Fruit fly (Drosophila melanogaster) whole organism, pupa: ENCODE measurements around the gene Cyp318a1.

Experiments used
- CG10348 ChIP-seq: fragments of 200-800 bp; sonication (Bioruptor generic); IDR thresholded peaks from 2 replicates; pipeline ENCODE4 v1.3.6; 2022; ENCODE audit warnings: missing biosample characterization, missing genetic modification characterization
- CG12605 ChIP-seq: fragments of 200-800 bp; sonication (Bioruptor generic); IDR thresholded peaks from 2 replicates; pipeline ENCODE4 v1.3.6; 2022; ENCODE audit warnings: missing biosample characterization, missing genetic modification characterization
- CG13204 ChIP-seq: fragments of 200-800 bp; sonication (Bioruptor generic); optimal IDR thresholded peaks from 2 replicates; lab custom pipeline; 2018; ENCODE audit warnings: missing biosample characterization, mild to moderate bottlenecking, missing genetic modification characterization, moderate library complexity
- CG15710 ChIP-seq: fragments of 200-800 bp; sonication (Bioruptor generic); optimal IDR thresholded peaks from 2 replicates; lab custom pipeline; 2018; ENCODE audit warnings: missing biosample characterization, mild to moderate bottlenecking, missing genetic modification characterization, moderate library complexity
- CG17806 ChIP-seq: fragments of 200-800 bp; sonication (Bioruptor generic); optimal IDR thresholded peaks from 2 replicates; lab custom pipeline; 2018; ENCODE audit warnings: missing biosample characterization, mild to moderate bottlenecking, missing genetic modification characterization, moderate library complexity
- CG32121 ChIP-seq: fragments of 200-800 bp; sonication (Bioruptor generic); IDR thresholded peaks from 2 replicates; pipeline ENCODE4 v1.3.6; 2022; ENCODE audit warnings: missing biosample characterization, missing genetic modification characterization
- CG34367 ChIP-seq: fragments of 200-800 bp; sonication (Bioruptor generic); optimal IDR thresholded peaks from 2 replicates; lab custom pipeline; 2018; ENCODE audit warnings: missing biosample characterization, mild to moderate bottlenecking, missing genetic modification characterization
- CG4496 ChIP-seq: fragments of 200-800 bp; sonication (Bioruptor generic); IDR thresholded peaks from 3 replicates; pipeline ENCODE4 v1.3.6; 2022; ENCODE audit warnings: missing biosample characterization, missing genetic modification characterization
- CG8159 ChIP-seq: fragments of 200-800 bp; sonication (Bioruptor generic); optimal IDR thresholded peaks from 3 replicates; lab custom pipeline; 2018; ENCODE audit warnings: missing biosample characterization, mild to moderate bottlenecking, missing genetic modification characterization, moderate library complexity
- CG8301 ChIP-seq: fragments of 200-800 bp; sonication (Bioruptor generic); optimal IDR thresholded peaks from 2 replicates; lab custom pipeline; 2018; ENCODE audit warnings: missing biosample characterization, mild to moderate bottlenecking, missing genetic modification characterization
- CG9948 ChIP-seq: fragments of 200-800 bp; sonication (Bioruptor generic); optimal IDR thresholded peaks from 2 replicates; lab custom pipeline; 2018; ENCODE audit warnings: missing biosample characterization, mild to moderate bottlenecking, missing genetic modification characterization, moderate library complexity
- D1 ChIP-seq: fragments of 200-800 bp; sonication (Bioruptor generic); optimal IDR thresholded peaks from 2 replicates; lab custom pipeline; 2018; ENCODE audit warnings: missing biosample characterization, mild to moderate bottlenecking, missing genetic modification characterization, moderate library complexity
- EcR ChIP-seq: fragments of 200-800 bp; sonication (Bioruptor generic); optimal IDR thresholded peaks from 3 replicates; lab custom pipeline; 2019; ENCODE audit warnings: missing biosample characterization, missing genetic modification characterization, mild to moderate bottlenecking, moderate library complexity, missing genetic modification reagents
- Ets98B ChIP-seq: fragments of 200-800 bp; sonication (Bioruptor generic); IDR thresholded peaks from 2 replicates; pipeline ENCODE4 v1.3.6; 2022; ENCODE audit warnings: missing biosample characterization, missing genetic modification characterization
- Pif1A ChIP-seq: fragments of 200-800 bp; sonication (Bioruptor generic); optimal IDR thresholded peaks from 3 replicates; lab custom pipeline; 2016; ENCODE audit warnings: missing biosample characterization, missing genetic modification characterization
- Pif1B ChIP-seq: fragments of 200-800 bp; sonication (Bioruptor generic); optimal IDR thresholded peaks from 3 replicates; lab custom pipeline; 2016; ENCODE audit warnings: missing biosample characterization, missing genetic modification characterization
- Snoo ChIP-seq: fragments of 200-800 bp; sonication (Bioruptor generic); optimal IDR thresholded peaks from 3 replicates; lab custom pipeline; 2017; ENCODE audit warnings: missing biosample characterization, mild to moderate bottlenecking, missing genetic modification characterization, inconsistent platforms
- fd96Ca ChIP-seq: fragments of 200-800 bp; sonication (Bioruptor generic); IDR thresholded peaks from 3 replicates; pipeline ENCODE4 v1.3.6; 2022; ENCODE audit warnings: missing biosample characterization, missing genetic modification characterization
- gl ChIP-seq: fragments of 200-800 bp; sonication (Bioruptor generic); optimal IDR thresholded peaks from 2 replicates; lab custom pipeline; 2018; ENCODE audit warnings: missing biosample characterization, mild to moderate bottlenecking, missing genetic modification characterization
- rn ChIP-seq: fragments of 200-800 bp; sonication (Bioruptor generic); IDR thresholded peaks from 2 replicates; pipeline ENCODE4 v1.3.6; 2022; ENCODE audit warnings: missing biosample characterization, missing genetic modification characterization

Cyp318a1 gene

dm6 chrX:12028825-12029514, 3.5 kb upstream of the Cyp318a1 start, which contains the start of gene Usp7:
TSS of gene Usp7 (minus strand) at chrX:12029032.
- TF ChIP-seq Ets98B (GFP tag; lab: Robert Waterston, UW) (peak; percentile 22; the same call in 1 of the 2 replicates), CG4496 (peak; percentile 63), CG17806 (tag; lab: Kevin White, UChicago) (no peak)

- TF ChIP-seq CG9948 (tag; lab: Kevin White, UChicago) = no peak
- TF ChIP-seq, all 21 proteins: peak for 0
Measured at dm6 chrX:12031400-12031799, 1.0 kb upstream of the Cyp318a1 start, which contains the start of gene Cyp311a1. TSS of gene Cyp311a1 (minus strand) at chrX:12031465.

dm6 chrX:12034713-12035112, 2.3 kb downstream of the Cyp318a1 start:
- TF ChIP-seq EcR (GFP tag; lab: Kevin White, UChicago) = no peak
- TF ChIP-seq fd96Ca = no peak
- TF ChIP-seq, all 21 proteins: peak for 0

dm6 chrX:12035207-12035606, 2.8 kb downstream of the Cyp318a1 start:
- TF ChIP-seq gl (tag; lab: Kevin White, UChicago) (no peak), CG8301 (tag; lab: Kevin White, UChicago) (no peak), CG9948 (tag; lab: Kevin White, UChicago) (no peak), CG12605 (no peak), CG10348 (GFP tag; lab: Robert Waterston, UW) (no peak), Pif1B (no peak), Pif1A (GFP tag; lab: Kevin White, UChicago) (no peak), CG4496 (no peak), Ets98B (GFP tag; lab: Robert Waterston, UW) (no peak), CG8159 (tag; lab: Kevin White, UChicago) (no peak), Snoo (tag; lab: Kevin White, UChicago) (no peak), EcR (GFP tag; lab: Kevin White, UChicago) (no peak)
- TF ChIP-seq, all 21 proteins: peak for 0

- no peak for TF ChIP-seq CG8159 (tag; lab: Kevin White, UChicago)
- no peak for TF ChIP-seq CG12605
- no peak for TF ChIP-seq Pif1A (GFP tag; lab: Kevin White, UChicago)
- TF ChIP-seq CG17806 (tag; lab: Kevin White, UChicago) = no peak
- no peak for TF ChIP-seq fd96Ca
Measured at dm6 chrX:12043398-12043797, 11.0 kb downstream of the Cyp318a1 start, which contains the start of gene Ten-a. TSS of gene Ten-a (plus strand) at chrX:12043698.

- TF ChIP-seq Snoo (tag; lab: Kevin White, UChicago) (no peak), CG17806 (tag; lab: Kevin White, UChicago) (no peak)
Measured at dm6 chrX:12050292-12050691, 17.9 kb downstream of the Cyp318a1 start.

dm6 chrX:12056535-12056934, 24.1 kb downstream of the Cyp318a1 start, which contains the start of gene Uch-L5R:
TSS of gene Uch-L5R (minus strand) at chrX:12056635.
- TF ChIP-seq Pif1B (no peak), CG10348 (GFP tag; lab: Robert Waterston, UW) (no peak), Pif1A (GFP tag; lab: Kevin White, UChicago) (no peak), CG12605 (no peak), CG32121 (GFP tag; lab: Robert Waterston, UW) (no peak), CG8159 (tag; lab: Kevin White, UChicago) (no peak)

dm6 chrX:12059495-12059894, 27.1 kb downstream of the Cyp318a1 start, which contains the start of gene Muc11A:
TSS of gene Muc11A (plus strand) at chrX:12059795.
- TF ChIP-seq rn (GFP tag; lab: Robert Waterston, UW) (no peak), CG15710 (no peak), CG32121 (GFP tag; lab: Robert Waterston, UW) (no peak), CG4496 (no peak), CG17806 (tag; lab: Kevin White, UChicago) (no peak), CG12605 (no peak), CG10348 (GFP tag; lab: Robert Waterston, UW) (no peak), EcR (GFP tag; lab: Kevin White, UChicago) (no peak), CG34367 (no peak), CG13204 (no peak)

- TF ChIP-seq CG12605 (no peak), Pif1A (GFP tag; lab: Kevin White, UChicago) (no peak), Snoo (tag; lab: Kevin White, UChicago) (no peak), gl (tag; lab: Kevin White, UChicago) (no peak), D1 (no peak), CG9948 (tag; lab: Kevin White, UChicago) (no peak), CG4496 (no peak), CG34367 (no peak), CG15710 (no peak), CG8159 (tag; lab: Kevin White, UChicago) (no peak), fd96Ca (no peak), Pif1B (no peak)
Measured at dm6 chrX:12070137-12070536, 37.7 kb downstream of the Cyp318a1 start, which contains the start of gene CG34323. TSS of gene CG34323 (plus strand) at chrX:12070437.
